Worm (Caenorhabditis elegans): Measurements from ENCODE around the gene Y54G2A.77.
"Not testable (repeated sequence)": the region's sequence is repeated elsewhere in the genome, so short reads cannot be mapped to it uniquely, and the experiment has no call there.

ce11 chrIV:2716474-2716873, 46.0 kb upstream of the Y54G2A.77 start, which contains the start of gene Y94H6A.7:
- TF ChIP-seq unc-62 (GFP tag; optimal IDR thresholded peaks at IDR 0.05); lin-13 (GFP tag; optimal IDR thresholded peaks at IDR 0.05); lir-3 (tag; optimal IDR thresholded peaks at IDR 0.05; ENCODE audit: poor library complexity); ceh-82 (tag; optimal IDR thresholded peaks at IDR 0.05); C16A3.4 (tag; optimal IDR thresholded peaks at IDR 0.05); lsy-2 (tag; optimal IDR thresholded peaks at IDR 0.05); lin-39 (tag; optimal IDR thresholded peaks at IDR 0.05): not testable (repeated sequence)

Measured in whole organism, L1 larva.